Worm (Caenorhabditis elegans) whole organism, L2 larva: Measurements from ENCODE around the gene C26B2.7.

Experiments
- C34F6.9 ChIP-seq: fragments of 150-350 bp; optimal IDR thresholded peaks from 2 replicates; lab custom pipeline; 2014; ENCODE audit warnings: missing biosample characterization, missing genetic modification characterization
- R02D3.7 ChIP-seq: fragments of 150-350 bp; optimal IDR thresholded peaks from 2 replicates; lab custom pipeline; 2014; ENCODE audit warnings: missing biosample characterization, missing genetic modification characterization
- ceh-82 ChIP-seq: fragments of 150-350 bp; optimal IDR thresholded peaks from 2 replicates; lab custom pipeline; 2014; ENCODE audit warnings: missing biosample characterization, missing genetic modification characterization
- crh-2 ChIP-seq: sonication (generic microtip); optimal IDR thresholded peaks from 2 replicates; lab custom pipeline; 2017; ENCODE audit warnings: missing biosample characterization, missing genetic modification characterization
- dmd-4 ChIP-seq: sonication (generic microtip); optimal IDR thresholded peaks from 2 replicates; lab custom pipeline; 2017; ENCODE audit warnings: missing biosample characterization, missing genetic modification characterization
- egl-27 ChIP-seq: sonication (generic microtip); optimal IDR thresholded peaks from 3 replicates; lab custom pipeline; 2017; ENCODE audit warnings: missing biosample characterization, missing genetic modification reagents, missing genetic modification characterization
- elt-1 ChIP-seq: fragments of 150-350 bp; optimal IDR thresholded peaks from 2 replicates; lab custom pipeline; 2014; ENCODE audit warnings: missing biosample characterization, missing genetic modification characterization
- elt-3 ChIP-seq: sonication (generic microtip); optimal IDR thresholded peaks from 2 replicates; lab custom pipeline; 2017; ENCODE audit warnings: missing biosample characterization, missing genetic modification characterization
- fos-1 ChIP-seq: fragments of 150-350 bp; optimal IDR thresholded peaks from 2 replicates; lab custom pipeline; 2014; ENCODE audit warnings: missing biosample characterization, missing genetic modification characterization
- lin-11 ChIP-seq: fragments of 150-350 bp; sonication (generic microtip); optimal IDR thresholded peaks from 2 replicates; lab custom pipeline; 2014; ENCODE audit warnings: missing biosample characterization, missing genetic modification characterization, inconsistent platforms, mixed read lengths
- lin-13 ChIP-seq: fragments of 150-350 bp; optimal IDR thresholded peaks from 2 replicates; lab custom pipeline; 2014; ENCODE audit warnings: missing biosample characterization, missing genetic modification reagents, missing genetic modification characterization
- lin-39 ChIP-seq: fragments of 150-350 bp; optimal IDR thresholded peaks from 2 replicates; lab custom pipeline; 2014; ENCODE audit warnings: missing biosample characterization, missing genetic modification reagents, missing genetic modification characterization
- lsy-2 ChIP-seq, 2 experiments: fragments of 150-350 bp in 1 of 2; sonication (generic microtip) in 1 of 2; optimal IDR thresholded peaks; 2 replicates each; lab custom pipeline; 2014 to 2017; ENCODE audit warnings: missing biosample characterization in 2 of 2, missing genetic modification characterization in 2 of 2
- mab-5 ChIP-seq: fragments of 150-350 bp; optimal IDR thresholded peaks from 2 replicates; lab custom pipeline; 2014; ENCODE audit warnings: missing biosample characterization, missing genetic modification characterization
- mbf-1 ChIP-seq: sonication (generic microtip); optimal IDR thresholded peaks from 2 replicates; lab custom pipeline; 2017; ENCODE audit warnings: missing biosample characterization, missing genetic modification characterization
- mdl-1 ChIP-seq, 2 experiments: fragments of 150-350 bp in 1 of 2; sonication (generic microtip) in 1 of 2; optimal IDR thresholded peaks; 2 replicates each; lab custom pipeline; 2017; ENCODE audit warnings: missing biosample characterization in 2 of 2, missing genetic modification characterization in 2 of 2
- nhr-10 ChIP-seq: sonication (generic microtip); optimal IDR thresholded peaks from 2 replicates; lab custom pipeline; 2017; ENCODE audit warnings: missing biosample characterization, missing genetic modification characterization
- nhr-11 ChIP-seq: fragments of 150-350 bp; optimal IDR thresholded peaks from 2 replicates; lab custom pipeline; 2014; ENCODE audit warnings: missing biosample characterization, missing genetic modification characterization
- nhr-129 ChIP-seq: fragments of 150-350 bp; optimal IDR thresholded peaks from 2 replicates; lab custom pipeline; 2014; ENCODE audit warnings: missing biosample characterization, missing genetic modification characterization
- nhr-23 ChIP-seq: fragments of 150-350 bp; optimal IDR thresholded peaks from 2 replicates; lab custom pipeline; 2014; ENCODE audit warnings: missing biosample characterization, missing genetic modification reagents, missing genetic modification characterization
- nhr-25 ChIP-seq: fragments of 150-350 bp; sonication (generic microtip); optimal IDR thresholded peaks from 3 replicates; lab custom pipeline; 2014; ENCODE audit warnings: missing biosample characterization, missing genetic modification characterization
- nhr-6 ChIP-seq: fragments of 150-350 bp; optimal IDR thresholded peaks from 2 replicates; lab custom pipeline; 2014; ENCODE audit warnings: missing biosample characterization, missing genetic modification characterization
- nhr-77 ChIP-seq: fragments of 150-350 bp; optimal IDR thresholded peaks from 2 replicates; lab custom pipeline; 2014; ENCODE audit warnings: missing biosample characterization, missing genetic modification characterization
- peb-1 ChIP-seq: fragments of 150-350 bp; optimal IDR thresholded peaks from 2 replicates; lab custom pipeline; 2014; ENCODE audit warnings: missing biosample characterization, missing genetic modification characterization
- skn-1 ChIP-seq: sonication (generic microtip); optimal IDR thresholded peaks from 2 replicates; lab custom pipeline; 2017; ENCODE audit warnings: missing biosample characterization, missing genetic modification characterization
- sma-3 ChIP-seq: sonication (generic microtip); optimal IDR thresholded peaks from 2 replicates; lab custom pipeline; 2016; ENCODE audit warnings: missing genetic modification reagents, missing genetic modification characterization, missing compliant biosample characterization
- sma-9 ChIP-seq, 2 experiments: fragments of 150-350 bp in 1 of 2; sonication (generic microtip) in 1 of 2; optimal IDR thresholded peaks; 2 replicates each; lab custom pipeline; 2014 to 2016; ENCODE audit warnings: missing genetic modification characterization in 2 of 2, mild to moderate bottlenecking in 1 of 2, missing biosample characterization in 1 of 2, missing compliant biosample characterization in 1 of 2, missing genetic modification reagents in 1 of 2, moderate library complexity in 1 of 2
- snpc-4 ChIP-seq: fragments of 150-350 bp; optimal IDR thresholded peaks from 2 replicates; lab custom pipeline; 2014; ENCODE audit warnings: missing biosample characterization, missing genetic modification characterization
- unc-39 ChIP-seq: fragments of 150-350 bp; optimal IDR thresholded peaks from 2 replicates; lab custom pipeline; 2014; ENCODE audit warnings: missing biosample characterization, missing genetic modification characterization
- unc-55 ChIP-seq: fragments of 150-350 bp; sonication (generic microtip); optimal IDR thresholded peaks from 3 replicates; lab custom pipeline; 2014; ENCODE audit warnings: missing biosample characterization, missing genetic modification reagents, missing genetic modification characterization
- unc-62 ChIP-seq: fragments of 150-350 bp; optimal IDR thresholded peaks from 2 replicates; lab custom pipeline; 2014; ENCODE audit warnings: missing biosample characterization, missing genetic modification reagents, missing genetic modification characterization
- zag-1 ChIP-seq: fragments of 150-350 bp; optimal IDR thresholded peaks from 2 replicates; lab custom pipeline; 2014; ENCODE audit warnings: missing biosample characterization, missing genetic modification characterization
- ztf-11 ChIP-seq: sonication (generic microtip); optimal IDR thresholded peaks from 2 replicates; lab custom pipeline; 2017; ENCODE audit warnings: missing biosample characterization, missing genetic modification characterization
- ztf-4 ChIP-seq: fragments of 150-350 bp; optimal IDR thresholded peaks from 2 replicates; lab custom pipeline; 2014; ENCODE audit warnings: missing biosample characterization, missing genetic modification characterization

C26B2.7 gene

DNA sequence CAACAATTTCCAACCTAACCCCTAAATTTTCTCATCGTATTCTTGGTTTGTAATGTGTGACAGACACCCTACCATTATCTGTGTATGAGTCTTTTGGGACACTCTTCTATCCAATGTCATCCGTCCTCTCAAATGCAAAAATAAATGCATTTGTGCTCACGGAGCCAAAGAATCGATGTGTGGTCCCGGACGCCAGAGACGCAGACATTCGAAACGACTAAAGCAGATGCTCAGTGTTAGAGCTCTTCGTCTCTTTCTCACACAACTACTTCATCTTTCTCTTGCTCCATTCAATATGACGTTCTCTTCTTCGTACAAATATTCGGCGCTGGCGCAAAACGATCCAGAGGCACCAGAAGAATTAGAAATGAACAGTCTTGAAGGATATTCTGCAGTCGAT is 36.5 kb upstream of the C26B2.7 start, which contains the start of gene unc-24:
TSS of gene unc-24 (plus strand) at position 283 of the 400 bp plus-strand sequence.
- TF ChIP-seq unc-55 (GFP tag; lab: Kevin White, UChicago) (peak; percentile 73), elt-1 (tag; lab: Kevin White, UChicago) (no peak), crh-2 (tag; lab: Kevin White, UChicago) (peak; percentile 13), snpc-4 (tag; lab: Kevin White, UChicago) (no peak), zag-1 (peak; percentile 17), mab-5 (peak; percentile 42), sma-9 (GFP tag; optimal IDR thresholded peaks at IDR 0.05; lab: Kevin White, UChicago) (peak; percentile 16), sma-9 (tag; optimal IDR thresholded peaks at IDR 0.05; lab: Kevin White, UChicago) (no peak), nhr-129 (no peak), peb-1 (no peak), C34F6.9 (tag; lab: Kevin White, UChicago) (peak; percentile 48), unc-39 (tag; lab: Kevin White, UChicago) (no peak), lin-13 (GFP tag; lab: Kevin White, UChicago) (no peak), nhr-25 (tag; lab: Kevin White, UChicago) (no peak), unc-62 (GFP tag; lab: Kevin White, UChicago) (no peak)
- TF ChIP-seq, all 48 proteins: peak for 6

ce11 chrIV:7982024-7982576 is 34.0 kb upstream of the C26B2.7 start, which contains the start of gene arf-5:
Gene arf-5, plus strand, starts transcription at chrIV:7982526.
- TF ChIP-seq mdl-1 (tag; optimal IDR thresholded peaks at IDR 0.05; lab: Kevin White, UChicago) (peak in 1 of 2 experiments; percentile 36), fos-1 (tag; lab: Kevin White, UChicago) (no peak), mab-5 (no peak), ztf-4 (tag; lab: Kevin White, UChicago) (no peak), lin-13 (GFP tag; lab: Kevin White, UChicago) (peak; percentile 37), crh-2 (tag; lab: Kevin White, UChicago) (peak; percentile 73), lin-11 (tag; lab: Kevin White, UChicago) (peak; percentile 9), lsy-2 (tag; optimal IDR thresholded peaks at IDR 0.05; lab: Kevin White, UChicago) (peak in 1 of 2 experiments; percentile 74), mbf-1 (no peak), nhr-77 (tag; lab: Kevin White, UChicago) (no peak), R02D3.7 (tag; lab: Kevin White, UChicago) (no peak), unc-55 (GFP tag; lab: Kevin White, UChicago) (peak; percentile 52), unc-62 (GFP tag; lab: Kevin White, UChicago) (no peak), C34F6.9 (tag; lab: Kevin White, UChicago) (peak; percentile 48), lin-39 (tag; lab: Kevin White, UChicago) (no peak), sma-3 (GFP tag; lab: Kevin White, UChicago) (no peak), sma-9 (GFP tag; optimal IDR thresholded peaks at IDR 0.05; lab: Kevin White, UChicago) (no peak), sma-9 (tag; optimal IDR thresholded peaks at IDR 0.05; lab: Kevin White, UChicago) (no peak), nhr-129 (peak; percentile 42), skn-1 (tag; lab: Kevin White, UChicago) (no peak)
- TF ChIP-seq, all 48 proteins: peak for 8

- TF ChIP-seq peb-1 (no peak), sma-9 (GFP tag; optimal IDR thresholded peaks at IDR 0.05; lab: Kevin White, UChicago) (peak; percentile 4), sma-9 (tag; optimal IDR thresholded peaks at IDR 0.05; lab: Kevin White, UChicago) (no peak), nhr-23 (tag; lab: Kevin White, UChicago) (no peak), elt-3 (tag; lab: Kevin White, UChicago) (no peak), dmd-4 (tag; lab: Kevin White, UChicago) (no peak), nhr-11 (tag; lab: Kevin White, UChicago) (no peak), mbf-1 (no peak), elt-1 (tag; lab: Kevin White, UChicago) (peak; percentile 4), nhr-10 (tag; lab: Kevin White, UChicago) (no peak), nhr-129 (no peak), ztf-11 (tag; lab: Kevin White, UChicago) (no peak), ceh-82 (tag; lab: Kevin White, UChicago) (no peak), unc-62 (GFP tag; lab: Kevin White, UChicago) (no peak), egl-27 (no peak), nhr-6 (tag; lab: Kevin White, UChicago) (no peak), unc-39 (tag; lab: Kevin White, UChicago) (no peak)
Measured at ce11 chrIV:7983021-7983420, 33.1 kb upstream of the C26B2.7 start.
